Worm (Caenorhabditis elegans) whole organism, mixed stage, embryonic: ENCODE measurements around the gene K09C4.7.

Source experiments
- bed-3 ChIP-seq: fragments of 200-800 bp; sonication (Bioruptor generic); optimal IDR thresholded peaks from 3 replicates; lab custom pipeline; 2018; ENCODE audit warnings: mild to moderate bottlenecking, missing genetic modification characterization, moderate library complexity, missing compliant biosample characterization
- ceh-83 ChIP-seq: fragments of 200-800 bp; sonication (Bioruptor generic); optimal IDR thresholded peaks from 2 replicates; lab custom pipeline; 2018; ENCODE audit warnings: mild to moderate bottlenecking, missing genetic modification characterization, missing compliant biosample characterization
- mab-5 ChIP-seq: fragments of 150-350 bp; optimal IDR thresholded peaks from 2 replicates; lab custom pipeline; 2014; ENCODE audit warnings: missing biosample characterization, missing genetic modification characterization
- nhr-237 ChIP-seq: fragments of 150-350 bp; optimal IDR thresholded peaks from 2 replicates; lab custom pipeline; 2014; ENCODE audit warnings: missing biosample characterization, missing genetic modification characterization
- pha-4 ChIP-seq: fragments of 150-350 bp; optimal IDR thresholded peaks from 2 replicates; lab custom pipeline; 2018; ENCODE audit warnings: missing biosample characterization, missing genetic modification reagents, missing genetic modification characterization
- sptf-1 ChIP-seq: sonication (generic microtip); optimal IDR thresholded peaks from 2 replicates; lab custom pipeline; 2017; ENCODE audit warnings: mild to moderate bottlenecking, missing genetic modification characterization, moderate library complexity, missing compliant biosample characterization
- ztf-11 ChIP-seq: fragments of 150-350 bp; optimal IDR thresholded peaks from 2 replicates; lab custom pipeline; 2014; ENCODE audit warnings: missing biosample characterization, missing genetic modification characterization

DNA sequence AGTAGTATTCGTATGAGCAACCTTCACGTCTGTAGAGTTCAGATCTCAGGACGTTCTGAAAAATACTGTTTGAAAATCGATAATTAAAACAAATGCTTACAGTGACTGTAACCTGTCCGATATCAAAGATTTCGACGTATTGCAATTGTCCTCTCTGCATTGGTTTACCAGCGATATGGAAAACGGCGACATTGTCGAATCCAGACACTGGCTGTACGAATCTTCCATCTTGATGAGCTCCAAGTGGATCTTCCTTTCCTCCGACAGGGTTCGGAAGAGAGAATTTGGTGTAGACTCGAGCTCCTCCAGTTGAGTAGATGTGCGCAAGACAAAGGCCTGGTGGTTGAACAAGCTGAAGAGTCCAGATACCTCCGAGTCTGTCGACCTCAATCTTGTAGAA, 44.0 kb upstream of the K09C4.7 start:
- TF ChIP-seq sptf-1 (tag; lab: Kevin White, UChicago) = no peak
- TF ChIP-seq ceh-83 (GFP tag; lab: Kevin White, UChicago) = no peak
- TF ChIP-seq nhr-237 (tag; lab: Kevin White, UChicago) = no peak
- TF ChIP-seq ztf-11 (tag; lab: Kevin White, UChicago) = no peak
- no peak for TF ChIP-seq pha-4 (tag; lab: Kevin White, UChicago)
- TF ChIP-seq bed-3 (GFP tag; lab: Kevin White, UChicago) = no peak
- TF ChIP-seq mab-5 = no peak
